Fruit fly (Drosophila melanogaster) whole organism, adult: ENCODE measurements around the gene aos.

Source experiments
- CG14711 ChIP-seq: fragments of 200-800 bp; sonication (Bioruptor generic); optimal IDR thresholded peaks from 2 replicates; lab custom pipeline; 2018; ENCODE audit warnings: missing biosample characterization, mild to moderate bottlenecking, missing genetic modification characterization, moderate library complexity
- Crg-1 ChIP-seq: fragments of 200-800 bp; sonication (Bioruptor generic); optimal IDR thresholded peaks from 2 replicates; lab custom pipeline; 2016; ENCODE audit warnings: missing biosample characterization, missing genetic modification characterization
- bab1 ChIP-seq: fragments of 200-800 bp; sonication (Bioruptor generic); optimal IDR thresholded peaks from 3 replicates; lab custom pipeline; 2019; ENCODE audit warnings: missing biosample characterization, mild to moderate bottlenecking, missing genetic modification characterization, moderate library complexity
- cnc ChIP-seq, 2 experiments: fragments of >200 bp; optimal IDR thresholded peaks; 2 replicates each; lab custom pipeline; 2017
- kay ChIP-seq: fragments of 200-800 bp; sonication (Bioruptor generic); peaks from one replicate; lab custom pipeline; 2016; ENCODE audit warnings: missing biosample characterization, missing genetic modification characterization, borderline replicate concordance
- ovo ChIP-seq: fragments of 200-800 bp; sonication (Bioruptor generic); optimal IDR thresholded peaks from 2 replicates; lab custom pipeline; 2016; ENCODE audit warnings: missing biosample characterization, missing genetic modification characterization
- pad ChIP-seq: fragments of 200-800 bp; sonication (Bioruptor generic); optimal IDR thresholded peaks from 3 replicates; lab custom pipeline; 2017; ENCODE audit warnings: missing biosample characterization, missing genetic modification characterization, mild to moderate bottlenecking, moderate library complexity, missing genetic modification reagents

- TF ChIP-seq ovo (GFP tag; lab: Kevin White, UChicago): no peak
- no peak for TF ChIP-seq Crg-1 (GFP tag; lab: Kevin White, UChicago)
- no peak for TF ChIP-seq bab1 (GFP tag; lab: Kevin White, UChicago)
- TF ChIP-seq pad: no peak
- no peak for TF ChIP-seq cnc (optimal IDR thresholded peaks at IDR 0.05; lab: Kevin White, UChicago)
- TF ChIP-seq CG14711 (tag; lab: Kevin White, UChicago): no peak
- no peak for TF ChIP-seq kay
These were observed 4.7 kb downstream of the aos start for dm6 chr3L:16478608-16479203.
